Worm (Caenorhabditis elegans): ENCODE measurements around the gene mgl-1.

ce11 chrX:9999192-9999591, 23.1 kb upstream of the mgl-1 start, which contains the start of gene grk-1:
- TF ChIP-seq elt-1 (tag; optimal IDR thresholded peaks at IDR 0.05; ENCODE audit: borderline replicate concordance, insufficient read depth): no peak
- TF ChIP-seq unc-39 (tag; optimal IDR thresholded peaks at IDR 0.05): no peak
- TF ChIP-seq M03D4.4 (tag; optimal IDR thresholded peaks at IDR 0.05): no peak
- TF ChIP-seq nhr-237 (tag; optimal IDR thresholded peaks at IDR 0.05): no peak
- no peak for TF ChIP-seq lsy-2 (tag; optimal IDR thresholded peaks at IDR 0.05)
- TF ChIP-seq ham-2 (GFP tag; optimal IDR thresholded peaks at IDR 0.05): no peak
- TF ChIP-seq mep-1 (tag; optimal IDR thresholded peaks at IDR 0.05): no peak
- no peak for TF ChIP-seq lin-13 (tag; optimal IDR thresholded peaks at IDR 0.05)
- no peak for TF ChIP-seq unc-62 (GFP tag; optimal IDR thresholded peaks at IDR 0.05)
- no peak for TF ChIP-seq elt-3 (tag; optimal IDR thresholded peaks at IDR 0.05)
- TF ChIP-seq pha-4 (tag; optimal IDR thresholded peaks at IDR 0.05): no peak
- no peak for TF ChIP-seq nhr-12 (tag; optimal IDR thresholded peaks at IDR 0.05)
- TF ChIP-seq mab-5 (tag; optimal IDR thresholded peaks at IDR 0.05): no peak
- no peak for TF ChIP-seq snpc-4 (tag; optimal IDR thresholded peaks at IDR 0.05)
